Worm (Caenorhabditis elegans) whole organism, L3 larva: ENCODE results near the gene clec-66.

Source experiments
- ZK546.5 ChIP-seq: sonication (generic microtip); optimal IDR thresholded peaks from 2 replicates; lab custom pipeline; 2017; ENCODE audit warnings: missing biosample characterization, missing genetic modification characterization
- aly-2 ChIP-seq: fragments of 150-350 bp; optimal IDR thresholded peaks from 2 replicates; lab custom pipeline; 2014; ENCODE audit warnings: missing biosample characterization, missing genetic modification characterization
- ama-1 ChIP-seq: fragments of 150-350 bp; optimal IDR thresholded peaks from 2 replicates; lab custom pipeline; 2018
- ceh-16 ChIP-seq: sonication (generic microtip); optimal IDR thresholded peaks from 2 replicates; lab custom pipeline; 2017; ENCODE audit warnings: missing biosample characterization, missing genetic modification characterization
- ceh-28 ChIP-seq: fragments of 150-350 bp; optimal IDR thresholded peaks from 2 replicates; lab custom pipeline; 2014; ENCODE audit warnings: missing biosample characterization, missing genetic modification reagents, missing genetic modification characterization
- ceh-82 ChIP-seq: fragments of 150-350 bp; optimal IDR thresholded peaks from 2 replicates; lab custom pipeline; 2014; ENCODE audit warnings: missing biosample characterization, missing genetic modification characterization
- daf-12 ChIP-seq: fragments of 150-350 bp; optimal IDR thresholded peaks from 2 replicates; lab custom pipeline; 2014; ENCODE audit warnings: missing biosample characterization, missing genetic modification reagents, missing genetic modification characterization
- egl-5 ChIP-seq: fragments of 150-350 bp; optimal IDR thresholded peaks from 2 replicates; lab custom pipeline; 2017; ENCODE audit warnings: missing biosample characterization, missing genetic modification reagents, missing genetic modification characterization, inconsistent platforms
- elt-2 ChIP-seq: sonication (generic microtip); optimal IDR thresholded peaks from 2 replicates; lab custom pipeline; 2016; ENCODE audit warnings: missing genetic modification reagents, mild to moderate bottlenecking, missing genetic modification characterization, missing compliant biosample characterization
- elt-3 ChIP-seq, 3 experiments: fragments of 150-350 bp in 1 of 3; sonication (generic microtip) in 2 of 3; optimal IDR thresholded peaks; 2 replicates in 2 of 3; 4 replicates in 1 of 3; lab custom pipeline; 2014 to 2017; ENCODE audit warnings: missing biosample characterization in 3 of 3, missing genetic modification characterization in 3 of 3
- eor-1 ChIP-seq, 2 experiments: fragments of 150-350 bp; optimal IDR thresholded peaks; 2 replicates each; lab custom pipeline; 2014 to 2018; ENCODE audit warnings: missing biosample characterization in 2 of 2, missing genetic modification characterization in 2 of 2
- fkh-10 ChIP-seq: sonication (generic microtip); optimal IDR thresholded peaks from 2 replicates; lab custom pipeline; 2017; ENCODE audit warnings: missing biosample characterization, missing genetic modification reagents, missing genetic modification characterization
- fos-1 ChIP-seq: fragments of 150-350 bp; optimal IDR thresholded peaks from 2 replicates; lab custom pipeline; 2014; ENCODE audit warnings: missing biosample characterization, missing genetic modification characterization
- hmg-11 ChIP-seq: sonication (generic microtip); optimal IDR thresholded peaks from 2 replicates; lab custom pipeline; 2016; ENCODE audit warnings: missing genetic modification characterization, missing compliant biosample characterization
- jun-1 ChIP-seq: fragments of 150-350 bp; optimal IDR thresholded peaks from 2 replicates; lab custom pipeline; 2014; ENCODE audit warnings: missing biosample characterization, missing genetic modification reagents, missing genetic modification characterization
- lin-15B ChIP-seq: fragments of 150-350 bp; optimal IDR thresholded peaks from 2 replicates; lab custom pipeline; 2014; ENCODE audit warnings: missing biosample characterization, missing genetic modification characterization
- lin-39 ChIP-seq: fragments of 150-350 bp; optimal IDR thresholded peaks from 2 replicates; lab custom pipeline; 2018; ENCODE audit warnings: missing biosample characterization, missing genetic modification reagents, missing genetic modification characterization
- mdl-1 ChIP-seq: fragments of 150-350 bp; optimal IDR thresholded peaks from 2 replicates; lab custom pipeline; 2014; ENCODE audit warnings: missing biosample characterization, missing genetic modification characterization
- mml-1 ChIP-seq: fragments of 150-350 bp; sonication (generic microtip); optimal IDR thresholded peaks from 3 replicates; lab custom pipeline; 2014; ENCODE audit warnings: missing biosample characterization, missing genetic modification characterization
- nfya-1 ChIP-seq: sonication (generic microtip); optimal IDR thresholded peaks from 2 replicates; lab custom pipeline; 2017; ENCODE audit warnings: missing genetic modification characterization, mild to moderate bottlenecking, missing compliant biosample characterization, antibody characterized with exemption, moderate library complexity; ENCODE audit not compliant: insufficient read depth
- nhr-12 ChIP-seq: fragments of 150-350 bp; optimal IDR thresholded peaks from 2 replicates; lab custom pipeline; 2014; ENCODE audit warnings: missing biosample characterization, missing genetic modification characterization
- nhr-23 ChIP-seq: fragments of 150-350 bp; optimal IDR thresholded peaks from 2 replicates; lab custom pipeline; 2014; ENCODE audit warnings: missing biosample characterization, missing genetic modification reagents, missing genetic modification characterization
- nhr-237 ChIP-seq: fragments of 150-350 bp; optimal IDR thresholded peaks from 2 replicates; lab custom pipeline; 2014; ENCODE audit warnings: missing biosample characterization, missing genetic modification characterization
- nhr-25 ChIP-seq: sonication (generic microtip); optimal IDR thresholded peaks from 2 replicates; lab custom pipeline; 2017; ENCODE audit warnings: missing biosample characterization, missing genetic modification characterization
- nhr-28 ChIP-seq: fragments of 150-350 bp; optimal IDR thresholded peaks from 2 replicates; lab custom pipeline; 2014; ENCODE audit warnings: missing biosample characterization, missing genetic modification characterization
- nhr-43 ChIP-seq: sonication (generic microtip); optimal IDR thresholded peaks from 2 replicates; lab custom pipeline; 2016; ENCODE audit warnings: mild to moderate bottlenecking, missing genetic modification characterization, missing compliant biosample characterization; ENCODE audit not compliant: poor library complexity, severe bottlenecking
- nhr-67 ChIP-seq: fragments of 150-350 bp; optimal IDR thresholded peaks from 2 replicates; lab custom pipeline; 2014; ENCODE audit warnings: missing biosample characterization, missing genetic modification characterization
- nhr-76 ChIP-seq: fragments of 150-350 bp; sonication (generic microtip); optimal IDR thresholded peaks from 5 replicates; lab custom pipeline; 2014; ENCODE audit warnings: missing biosample characterization, missing genetic modification characterization
- nhr-77 ChIP-seq: fragments of 150-350 bp; optimal IDR thresholded peaks from 2 replicates; lab custom pipeline; 2014; ENCODE audit warnings: missing biosample characterization, missing genetic modification characterization
- pha-4 ChIP-seq: fragments of 150-350 bp; optimal IDR thresholded peaks from 2 replicates; lab custom pipeline; 2014; ENCODE audit warnings: missing biosample characterization, missing genetic modification reagents, missing genetic modification characterization
- pqm-1 ChIP-seq: fragments of 150-350 bp; optimal IDR thresholded peaks from 2 replicates; lab custom pipeline; 2017; ENCODE audit warnings: missing biosample characterization, missing genetic modification characterization, inconsistent platforms
- sea-2 ChIP-seq: fragments of 150-350 bp; sonication (generic microtip); optimal IDR thresholded peaks from 4 replicates; lab custom pipeline; 2014; ENCODE audit warnings: missing biosample characterization, missing genetic modification reagents, missing genetic modification characterization
- skn-1 ChIP-seq: fragments of 150-350 bp; optimal IDR thresholded peaks from 2 replicates; lab custom pipeline; 2014; ENCODE audit warnings: missing biosample characterization, missing genetic modification characterization
- snpc-4 ChIP-seq: fragments of 150-350 bp; optimal IDR thresholded peaks from 2 replicates; lab custom pipeline; 2014; ENCODE audit warnings: missing biosample characterization, missing genetic modification characterization
- unc-39 ChIP-seq: sonication (generic microtip); optimal IDR thresholded peaks from 4 replicates; lab custom pipeline; 2017; ENCODE audit warnings: missing biosample characterization, missing genetic modification characterization
- unc-62 ChIP-seq: fragments of 150-350 bp; sonication (generic microtip); optimal IDR thresholded peaks from 4 replicates; lab custom pipeline; 2014; ENCODE audit warnings: missing biosample characterization, missing genetic modification reagents, missing genetic modification characterization
- zag-1 ChIP-seq: fragments of 150-350 bp; optimal IDR thresholded peaks from 2 replicates; lab custom pipeline; 2014; ENCODE audit warnings: missing biosample characterization, missing genetic modification characterization
- ztf-11 ChIP-seq: fragments of 150-350 bp; optimal IDR thresholded peaks from 2 replicates; lab custom pipeline; 2014; ENCODE audit warnings: missing biosample characterization, missing genetic modification characterization
- ztf-4 ChIP-seq: fragments of 150-350 bp; optimal IDR thresholded peaks from 2 replicates; lab custom pipeline; 2014; ENCODE audit warnings: missing biosample characterization, missing genetic modification characterization

Gene clec-66

DNA sequence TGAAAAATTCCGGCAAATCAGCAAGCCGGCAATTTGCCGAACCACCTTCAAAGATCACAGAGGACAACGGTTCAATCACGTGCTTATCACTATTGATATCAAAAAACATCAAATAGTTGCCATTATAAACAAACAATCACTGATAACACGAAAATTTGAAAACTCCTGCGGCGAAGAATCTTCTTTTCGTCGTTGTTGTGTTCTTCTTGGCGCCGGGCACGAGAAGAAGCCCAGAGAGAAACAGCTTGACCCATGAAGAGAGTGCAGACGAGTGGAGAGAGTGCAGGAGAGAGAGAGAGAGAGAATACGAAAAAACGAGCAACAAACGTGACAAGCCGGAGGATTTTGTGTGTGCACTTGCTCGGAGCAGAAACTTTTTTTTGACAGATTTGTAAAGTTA, 25.5 kb upstream of the clec-66 start (continued):
- TF ChIP-seq egl-5 (tag; lab: Kevin White, UChicago) (no peak), skn-1 (no peak), daf-12 (no peak), aly-2 (no peak), jun-1 (tag; lab: Kevin White, UChicago) (peak; percentile 41), nhr-28 (no peak), mml-1 (tag; lab: Kevin White, UChicago) (no peak), nhr-76 (no peak), pqm-1 (tag; lab: Kevin White, UChicago) (peak; percentile 95), ceh-82 (tag; lab: Kevin White, UChicago) (no peak), ceh-28 (tag; lab: Kevin White, UChicago) (no peak), hmg-11 (peak; percentile 12), ztf-4 (no peak)

DNA sequence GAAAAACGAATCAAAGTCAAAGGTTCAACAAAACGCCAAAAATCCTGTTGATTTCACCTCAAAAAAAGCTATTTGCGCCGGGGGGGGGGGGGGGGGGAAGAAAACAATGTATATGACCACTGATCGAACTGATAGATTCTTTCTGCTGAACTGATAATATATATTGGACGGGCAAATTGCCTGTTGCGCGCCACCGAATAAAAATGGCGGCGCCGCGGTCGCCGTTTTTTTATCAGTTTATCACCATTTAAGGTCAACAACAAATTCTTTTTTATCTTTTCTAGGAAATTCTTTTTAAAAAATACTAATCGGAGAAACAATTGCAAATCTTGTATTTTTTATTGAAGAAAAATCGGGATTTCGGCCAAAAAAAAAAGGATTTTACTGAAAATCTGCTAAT, 24.4 kb upstream of the clec-66 start:
- TF ChIP-seq elt-3 (tag; optimal IDR thresholded peaks at IDR 0.05; lab: Kevin White, UChicago) = no peak
- TF ChIP-seq skn-1 = no peak
- no peak for TF ChIP-seq nhr-28
- no peak for TF ChIP-seq nhr-25
- no peak for TF ChIP-seq snpc-4 (tag; lab: Kevin White, UChicago)
- TF ChIP-seq mdl-1 (tag; lab: Kevin White, UChicago) = no peak
- no peak for TF ChIP-seq egl-5 (tag; lab: Kevin White, UChicago)
- no peak for TF ChIP-seq ZK546.5 (tag; lab: Kevin White, UChicago)
- TF ChIP-seq eor-1 (tag; optimal IDR thresholded peaks at IDR 0.05; lab: Kevin White, UChicago) = no peak
- TF ChIP-seq pqm-1 (tag; lab: Kevin White, UChicago) = peak; percentile 17
- TF ChIP-seq fos-1 = no peak
- TF ChIP-seq unc-39 = no peak
- TF ChIP-seq ama-1 (lab: Kevin White, UChicago) = no peak
- peak; percentile 89 for TF ChIP-seq elt-2 (tag; lab: Kevin White, UChicago)
- TF ChIP-seq nhr-77 (tag; lab: Kevin White, UChicago) = no peak
- TF ChIP-seq ceh-16 (tag; lab: Kevin White, UChicago) = no peak
- TF ChIP-seq mml-1 (tag; lab: Kevin White, UChicago) = no peak

DNA sequence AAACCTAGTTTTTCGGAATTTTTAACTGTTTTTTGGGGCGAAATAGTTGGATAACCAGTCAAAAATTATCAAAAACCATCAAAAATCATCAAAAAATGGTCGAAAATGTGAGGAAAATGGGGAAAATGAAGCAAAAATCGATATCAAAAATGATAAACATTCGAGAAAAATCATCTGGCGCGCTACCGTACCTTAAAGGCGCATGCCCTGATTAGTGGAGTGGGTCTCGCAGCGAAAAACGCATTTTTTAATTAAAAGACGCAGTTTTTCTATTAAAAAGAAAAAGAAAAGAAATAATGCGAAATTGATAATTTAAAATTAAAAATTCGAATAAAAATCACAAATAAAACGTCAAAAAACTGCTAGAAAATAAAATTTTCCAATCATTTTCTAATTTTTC, 23.8 kb upstream of the clec-66 start, which contains the start of gene F35C5.1:
Gene F35C5.1 (plus strand): TSS at position 399 of the 400 bp plus-strand sequence.
- no peak for TF ChIP-seq ZK546.5 (tag; lab: Kevin White, UChicago)
- TF ChIP-seq nhr-12 = no peak
- no peak for TF ChIP-seq skn-1
- TF ChIP-seq zag-1 (tag; lab: Kevin White, UChicago) = no peak
- TF ChIP-seq elt-3 (tag; optimal IDR thresholded peaks at IDR 0.05; lab: Kevin White, UChicago) = no peak

DNA sequence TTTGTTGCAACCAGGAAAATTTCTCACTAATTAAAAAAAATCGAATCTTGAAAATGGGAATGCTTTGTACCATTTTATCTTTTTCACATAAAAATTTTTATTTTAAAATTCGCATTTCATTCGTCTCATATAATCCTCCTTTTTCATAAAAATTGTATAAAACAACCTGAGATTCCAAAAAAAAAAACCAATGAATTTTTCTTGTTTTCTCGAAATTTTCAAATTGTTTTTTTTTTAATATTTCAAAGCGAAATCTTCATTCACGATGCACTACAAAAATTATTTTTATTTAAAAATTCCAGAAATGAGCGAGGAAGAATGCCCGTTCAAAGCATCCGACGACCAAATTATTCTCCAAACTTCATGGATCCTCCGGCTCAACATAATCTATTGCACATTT, 19.2 kb upstream of the clec-66 start, which contains the start of gene sra-14:
Gene sra-14 (plus strand): TSS at position 301 of the 400 bp plus-strand sequence.
- TF ChIP-seq aly-2 (no peak), nhr-43 (tag; lab: Kevin White, UChicago) (no peak), fkh-10 (GFP tag; lab: Kevin White, UChicago) (no peak), ztf-11 (tag; lab: Kevin White, UChicago) (no peak), nhr-28 (no peak), unc-39 (no peak), nhr-25 (no peak), fos-1 (no peak), ceh-28 (tag; lab: Kevin White, UChicago) (no peak), nhr-76 (no peak), ZK546.5 (tag; lab: Kevin White, UChicago) (no peak), egl-5 (tag; lab: Kevin White, UChicago) (no peak), lin-39 (tag; lab: Kevin White, UChicago) (no peak), hmg-11 (no peak), unc-62 (GFP tag; lab: Kevin White, UChicago) (no peak), mml-1 (tag; lab: Kevin White, UChicago) (no peak)

DNA sequence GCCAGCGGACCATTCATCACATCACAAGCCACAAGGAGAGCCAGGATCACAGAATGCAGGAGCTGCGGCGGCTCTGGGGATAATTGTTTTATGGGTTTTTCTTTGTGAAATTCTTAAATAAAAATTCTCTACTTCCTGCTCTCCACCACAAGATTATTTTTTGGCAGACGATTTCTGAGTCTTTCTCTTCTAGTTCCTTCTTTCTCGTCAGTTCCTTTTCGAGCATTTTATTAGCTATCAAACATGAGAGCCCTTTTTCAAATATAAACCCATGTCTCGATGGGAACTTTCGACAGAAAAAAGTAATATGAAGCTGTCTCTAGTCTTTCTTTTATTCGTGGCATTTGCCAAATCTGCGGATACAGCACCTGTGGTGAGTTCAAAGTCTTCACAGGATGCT, 15.7 kb upstream of the clec-66 start, which contains the start of gene F35C5.3:
Gene F35C5.3 (plus strand): TSS at position 301 of the 400 bp plus-strand sequence.
- no peak for TF ChIP-seq nhr-23 (tag; lab: Kevin White, UChicago)

DNA sequence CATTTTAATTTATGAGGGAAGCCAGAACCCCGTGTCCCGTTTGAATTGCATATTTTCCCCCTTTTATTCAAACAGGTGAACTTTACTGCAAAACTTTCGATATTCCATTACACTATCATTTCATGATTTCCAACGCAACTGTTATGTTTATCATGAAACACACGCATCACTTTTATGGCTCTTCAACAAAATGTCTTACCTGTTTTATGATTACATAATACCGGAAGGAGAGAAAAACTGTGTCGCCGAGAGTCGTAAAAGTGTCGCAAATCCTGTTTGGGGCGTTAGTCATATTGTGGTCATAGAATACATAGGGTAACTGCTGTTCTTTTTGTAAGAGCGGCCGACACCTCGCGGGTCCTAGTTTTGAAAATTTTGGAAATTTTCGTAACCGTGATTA, 11.8 kb upstream of the clec-66 start:
- TF ChIP-seq sea-2 (GFP tag; lab: Kevin White, UChicago) = no peak
- TF ChIP-seq nhr-23 (tag; lab: Kevin White, UChicago) = no peak
- TF ChIP-seq ceh-82 (tag; lab: Kevin White, UChicago) = no peak
- TF ChIP-seq elt-3 (tag; optimal IDR thresholded peaks at IDR 0.05; lab: Kevin White, UChicago) = no peak
- no peak for TF ChIP-seq skn-1
- no peak for TF ChIP-seq nfya-1 (tag; lab: Kevin White, UChicago)
- TF ChIP-seq nhr-77 (tag; lab: Kevin White, UChicago) = no peak
- no peak for TF ChIP-seq zag-1 (tag; lab: Kevin White, UChicago)
- no peak for TF ChIP-seq nhr-25
- TF ChIP-seq nhr-67 (tag; lab: Kevin White, UChicago) = no peak
- TF ChIP-seq jun-1 (tag; lab: Kevin White, UChicago) = peak; percentile 26
- TF ChIP-seq nhr-28 = no peak
- TF ChIP-seq lin-15B (tag; lab: Kevin White, UChicago) = no peak
- no peak for TF ChIP-seq pha-4 (tag; lab: Kevin White, UChicago)
- TF ChIP-seq snpc-4 (tag; lab: Kevin White, UChicago) = no peak
- peak; percentile 18 for TF ChIP-seq pqm-1 (tag; lab: Kevin White, UChicago)
- TF ChIP-seq eor-1 (tag; optimal IDR thresholded peaks at IDR 0.05; lab: Kevin White, UChicago) = no peak
- TF ChIP-seq ceh-28 (tag; lab: Kevin White, UChicago) = no peak
- no peak for TF ChIP-seq lin-39 (tag; lab: Kevin White, UChicago)
- peak; percentile 57 for TF ChIP-seq elt-2 (tag; lab: Kevin White, UChicago)
- TF ChIP-seq unc-39 = no peak
- no peak for TF ChIP-seq nhr-237 (tag; lab: Kevin White, UChicago)
- no peak for TF ChIP-seq nhr-12
- TF ChIP-seq, all 47 proteins: peak for 3
